Worm (Caenorhabditis elegans): ENCODE data around the gene gcy-32.

The gcy-32 gene

DNA sequence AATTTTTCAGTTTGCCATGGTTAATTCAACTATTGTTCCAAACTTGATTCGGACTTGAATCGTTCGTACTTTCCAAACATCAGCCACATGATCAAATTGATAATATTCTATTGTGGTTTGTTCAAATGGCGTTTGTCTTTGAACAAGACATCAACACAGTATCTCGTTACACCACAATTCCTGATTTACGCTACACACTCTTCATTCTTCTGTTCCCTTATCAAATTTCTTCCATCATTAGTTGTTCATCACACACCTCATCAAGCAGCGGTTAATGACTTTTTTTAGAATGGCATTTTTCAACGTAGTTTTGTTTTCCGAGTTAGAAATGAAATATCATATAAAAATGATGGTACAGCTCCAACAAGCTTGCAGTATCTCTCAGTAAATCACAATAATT lies 37.1 kb downstream of the gcy-32 start:
- TF ChIP-seq syd-9 (tag; optimal IDR thresholded peaks at IDR 0.05) (no peak), ref-2 (tag; optimal IDR thresholded peaks at IDR 0.05) (no peak), hlh-13 (GFP tag; optimal IDR thresholded peaks at IDR 0.05) (no peak), dve-1 (tag; optimal IDR thresholded peaks at IDR 0.05) (no peak), elt-4 (tag; optimal IDR thresholded peaks at IDR 0.05) (no peak), lin-11 (tag; optimal IDR thresholded peaks at IDR 0.05) (no peak), ceh-14 (tag; optimal IDR thresholded peaks at IDR 0.05) (no peak), ceh-24 (tag; optimal IDR thresholded peaks at IDR 0.05) (no peak), pqm-1 (tag; optimal IDR thresholded peaks at IDR 0.05) (no peak), eyg-1 (tag; optimal IDR thresholded peaks at IDR 0.05) (no peak), sox-2 (GFP tag; IDR thresholded peaks at IDR 0.05) (no peak), unc-42 (tag; optimal IDR thresholded peaks at IDR 0.05) (no peak), ahr-1 (tag; optimal IDR thresholded peaks at IDR 0.05) (no peak)

DNA sequence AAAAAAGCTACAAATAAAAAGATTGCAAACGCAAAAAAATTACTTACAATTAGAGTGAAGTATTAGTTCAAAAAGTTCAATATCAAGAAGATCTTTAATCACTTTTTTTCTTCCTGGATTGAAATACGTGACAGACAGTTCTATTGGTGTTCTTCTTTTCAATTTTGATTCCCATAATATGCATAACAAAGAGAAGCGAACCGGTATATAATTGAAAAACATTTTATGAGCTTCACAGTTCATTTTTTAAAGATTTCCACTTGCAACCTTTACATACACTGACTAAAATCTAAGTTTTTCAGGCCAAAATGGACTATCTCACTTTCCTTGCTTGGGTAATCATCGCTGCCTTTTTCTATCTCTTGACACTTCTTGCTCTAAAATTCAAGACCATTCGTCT lies 38.8 kb downstream of the gcy-32 start, which contains the start of gene T22G5.1:
TSS of gene T22G5.1 (plus strand) at position 301 of the 400 bp plus-strand sequence.
- TF ChIP-seq K02D7.2 (tag; optimal IDR thresholded peaks at IDR 0.05) (no peak), lin-11 (tag; optimal IDR thresholded peaks at IDR 0.05) (no peak)

DNA sequence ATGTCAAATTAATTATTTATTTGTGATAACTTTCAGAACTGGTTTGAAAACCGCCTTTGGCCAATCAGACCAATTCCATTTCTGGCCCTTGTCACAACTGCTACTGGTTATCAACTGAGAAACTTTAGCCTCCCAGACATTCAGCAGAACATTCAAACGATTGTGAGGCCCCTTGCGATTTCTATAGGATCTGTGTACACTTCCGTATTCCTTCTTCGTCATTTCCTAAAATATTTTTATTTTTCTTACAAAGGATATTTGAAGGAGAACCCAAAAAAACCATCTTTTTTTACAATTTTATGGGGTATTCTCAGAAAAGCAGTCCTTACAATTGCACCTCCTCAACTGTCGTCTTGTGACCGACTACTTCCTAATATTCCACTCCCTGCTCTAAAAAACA lies 42.0 kb downstream of the gcy-32 start:
- no peak for TF ChIP-seq ahr-1 (tag; optimal IDR thresholded peaks at IDR 0.05)
- TF ChIP-seq ceh-48 (tag; optimal IDR thresholded peaks at IDR 0.05): no peak
- no peak for TF ChIP-seq eyg-1 (tag; optimal IDR thresholded peaks at IDR 0.05)
- TF ChIP-seq npax-4 (tag; optimal IDR thresholded peaks at IDR 0.05): no peak
- TF ChIP-seq T23F11.4 (GFP tag; optimal IDR thresholded peaks at IDR 0.05): no peak
- no peak for TF ChIP-seq ceh-14 (tag; optimal IDR thresholded peaks at IDR 0.05)
- no peak for TF ChIP-seq unc-3 (GFP tag; conservative IDR thresholded peaks at IDR 0.05)
- no peak for TF ChIP-seq unc-3 (tag; optimal IDR thresholded peaks at IDR 0.05)
- no peak for TF ChIP-seq rnt-1 (tag; optimal IDR thresholded peaks at IDR 0.05)
- no peak for TF ChIP-seq ceh-22 (tag; optimal IDR thresholded peaks at IDR 0.05)
- no peak for TF ChIP-seq C38D4.7 (GFP tag; optimal IDR thresholded peaks at IDR 0.05)
- no peak for TF ChIP-seq unc-86 (tag; optimal IDR thresholded peaks at IDR 0.05)

DNA sequence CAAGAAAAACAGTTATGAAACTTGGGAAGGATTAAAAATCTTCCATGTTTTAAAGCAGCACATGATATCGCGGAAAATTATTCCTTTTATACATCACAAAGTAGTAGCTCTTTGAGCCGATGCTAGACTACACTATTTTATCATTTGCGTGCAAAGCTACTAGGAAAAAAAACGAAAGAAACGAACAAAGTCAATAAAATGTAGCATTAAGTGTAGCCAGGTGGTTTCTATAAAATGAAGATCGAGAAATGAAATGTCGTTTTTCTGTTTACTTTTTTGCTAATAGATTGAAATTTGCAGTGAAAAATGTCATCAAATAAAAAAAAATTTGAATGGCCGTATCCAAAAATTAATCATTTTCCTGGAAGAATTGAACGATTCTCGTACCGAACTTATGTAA lies 42.4 kb downstream of the gcy-32 start, which contains the start of gene cpt-5:
TSS of gene cpt-5 (plus strand) at position 301 of the 400 bp plus-strand sequence.
- TF ChIP-seq C38D4.7 (GFP tag; optimal IDR thresholded peaks at IDR 0.05): no peak
- no peak for TF ChIP-seq ztf-16 (tag; optimal IDR thresholded peaks at IDR 0.05)
- no peak for TF ChIP-seq hlh-8 (tag; optimal IDR thresholded peaks at IDR 0.05)

DNA sequence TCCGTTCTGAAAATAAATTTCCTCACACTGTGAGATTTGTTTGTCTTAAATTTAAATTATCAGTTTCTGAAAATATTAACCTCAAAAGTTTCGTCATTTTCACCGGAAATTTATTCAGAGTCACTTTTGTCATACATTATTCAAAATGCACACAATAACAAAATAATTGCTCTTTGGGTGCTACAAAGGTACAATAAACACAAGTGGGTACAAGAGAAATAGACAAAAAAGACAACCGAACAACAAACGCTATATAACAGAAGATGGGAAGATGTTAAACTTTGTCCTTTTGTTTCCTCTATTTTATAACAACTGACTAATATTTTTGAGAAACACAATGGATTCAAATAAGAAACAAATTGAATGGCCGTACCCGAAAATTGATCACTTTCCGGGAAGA lies 45.7 kb downstream of the gcy-32 start:
- no peak for TF ChIP-seq fax-1 (tag; optimal IDR thresholded peaks at IDR 0.05)
- TF ChIP-seq ceh-22 (tag; optimal IDR thresholded peaks at IDR 0.05): no peak
- TF ChIP-seq gmeb-2 (tag; optimal IDR thresholded peaks at IDR 0.05): no peak
- no peak for TF ChIP-seq pqm-1 (tag; optimal IDR thresholded peaks at IDR 0.05)
- TF ChIP-seq dve-1 (tag; optimal IDR thresholded peaks at IDR 0.05): no peak
- no peak for TF ChIP-seq F13H6.1 (tag; optimal IDR thresholded peaks at IDR 0.05)
- no peak for TF ChIP-seq tbx-2 (tag; optimal IDR thresholded peaks at IDR 0.05)
- no peak for TF ChIP-seq T23F11.4 (GFP tag; optimal IDR thresholded peaks at IDR 0.05)
- no peak for TF ChIP-seq rnt-1 (tag; optimal IDR thresholded peaks at IDR 0.05)
- TF ChIP-seq ceh-30 (tag; optimal IDR thresholded peaks at IDR 0.05): no peak
- TF ChIP-seq hlh-15 (tag; optimal IDR thresholded peaks at IDR 0.05): no peak

DNA sequence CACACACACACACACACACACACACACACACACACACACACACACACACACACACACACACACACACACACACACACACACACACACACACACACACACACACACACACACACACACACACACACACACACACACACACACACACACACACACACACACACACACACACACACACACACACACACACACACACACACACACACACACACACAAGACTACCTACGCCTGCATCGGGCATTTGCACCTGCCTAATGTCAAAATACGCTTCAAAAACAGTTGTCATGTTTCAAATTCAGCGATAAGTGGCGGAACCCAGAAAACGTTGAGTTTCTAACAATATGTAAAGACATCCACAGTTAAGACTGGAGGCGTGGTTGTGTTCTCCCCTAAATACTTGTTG lies 46.4 kb downstream of the gcy-32 start:
- TF ChIP-seq ceh-19 (GFP tag; optimal IDR thresholded peaks at IDR 0.05) (peak; percentile 51), lin-11 (tag; optimal IDR thresholded peaks at IDR 0.05) (peak; percentile 33), gmeb-2 (tag; optimal IDR thresholded peaks at IDR 0.05) (peak; percentile 29), ceh-6 (GFP tag; optimal IDR thresholded peaks at IDR 0.05) (peak; percentile 51), pat-9 (tag; optimal IDR thresholded peaks at IDR 0.05) (peak; percentile 50)
